Fruit fly (Drosophila melanogaster) Kc167 (cell line): ENCODE data around the gene ric8a.

Source experiments
- Sin3A ChIP-seq: fragments of >200 bp; optimal IDR thresholded peaks from 2 replicates; lab custom pipeline; 2018; ENCODE audit warnings: missing external identifiers
- insv ChIP-seq: fragments of >200 bp; optimal IDR thresholded peaks from 3 replicates; lab custom pipeline; 2018; ENCODE audit warnings: missing external identifiers
- psq ChIP-seq: fragments of >200 bp; optimal IDR thresholded peaks from 2 replicates; lab custom pipeline; 2017; ENCODE audit warnings: missing external identifiers
- ttk ChIP-seq: sonication (Bioruptor generic); optimal IDR thresholded peaks from 2 replicates; lab custom pipeline; 2017; ENCODE audit warnings: missing external identifiers

- TF ChIP-seq ttk: no peak
- TF ChIP-seq psq (lab: Kevin White, UChicago): no peak
- no peak for TF ChIP-seq insv (lab: Kevin White, UChicago)
- no peak for TF ChIP-seq Sin3A
These were observed 41.4 kb upstream of the ric8a start, which contains the start of gene Obp8a for dm6 chrX:9214576-9214975.
